Worm (Caenorhabditis elegans) whole organism, L4/young adult: Measurements from ENCODE around the gene T26H8.5.

Experiments used
- W03F9.2 ChIP-seq: fragments of 150-350 bp; optimal IDR thresholded peaks from 2 replicates; lab custom pipeline; 2014; ENCODE audit warnings: missing biosample characterization, missing genetic modification characterization
- him-1 ChIP-seq: sonication (generic microtip); optimal IDR thresholded peaks from 2 replicates; lab custom pipeline; 2016; ENCODE audit warnings: missing genotype, missing genetic modification reagents, missing genetic modification characterization, missing compliant biosample characterization

DNA sequence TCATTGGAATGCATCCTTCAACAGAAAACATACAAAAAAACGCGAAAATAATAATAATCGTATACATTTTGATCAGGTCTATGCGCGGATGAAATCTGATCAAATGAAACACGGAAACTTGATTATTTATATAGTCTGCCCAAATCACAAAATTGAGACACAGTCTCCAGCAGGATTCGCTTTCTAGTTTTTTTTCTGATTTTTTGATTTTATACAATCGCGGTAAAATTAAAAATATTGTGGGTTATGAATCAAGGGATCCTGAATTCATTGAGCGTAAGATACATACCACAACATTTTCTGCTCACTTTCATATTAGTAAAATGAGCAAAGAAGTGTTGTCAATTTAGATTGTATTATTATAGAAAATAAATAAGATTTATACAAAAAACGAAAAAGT is 43.6 kb upstream of the T26H8.5 start, which contains the start of gene clec-230:
- TF ChIP-seq W03F9.2 (tag; lab: Kevin White, UChicago) (no peak), him-1 (tag; lab: Kevin White, UChicago) (no peak)
